Worm (Caenorhabditis elegans): ENCODE data around the gene F16G10.3.

F16G10.3 gene

DNA sequence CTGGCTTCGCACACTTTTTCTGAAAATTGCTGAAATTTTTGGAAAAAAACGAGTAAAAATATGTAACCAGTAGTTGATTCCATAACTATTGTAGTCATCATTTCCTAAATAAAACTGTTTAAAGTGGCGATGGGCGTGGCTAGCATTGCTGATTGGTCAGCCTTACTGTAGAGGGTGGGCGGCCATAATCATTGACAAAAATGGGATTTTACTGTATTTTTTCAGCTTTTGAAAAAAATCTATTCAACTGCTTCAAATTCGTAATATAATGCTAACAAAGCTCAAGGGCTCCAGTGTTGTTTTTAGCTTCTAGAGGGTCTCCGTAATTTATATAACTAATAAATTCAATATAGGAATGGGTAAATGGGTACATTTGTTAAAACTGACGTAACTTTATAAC lies 8.0 kb downstream of the F16G10.3 start, which contains the start of gene F16G10.7:
Gene F16G10.7, minus strand, starts transcription at position 101 of the 400 bp plus-strand sequence.
- TF ChIP-seq elt-2 (tag; optimal IDR thresholded peaks at IDR 0.05) = no peak
- TF ChIP-seq sup-37 (GFP tag; optimal IDR thresholded peaks at IDR 0.05) = no peak
- no peak for TF ChIP-seq nhr-12 (tag; optimal IDR thresholded peaks at IDR 0.05)
- TF ChIP-seq nhr-77 (tag; optimal IDR thresholded peaks at IDR 0.05) = no peak
- no peak for TF ChIP-seq swsn-7 (tag; optimal IDR thresholded peaks at IDR 0.05)
- TF ChIP-seq mef-2 (tag; optimal IDR thresholded peaks at IDR 0.05) = no peak
- no peak for TF ChIP-seq nhr-84 (tag; optimal IDR thresholded peaks at IDR 0.05)
- no peak for TF ChIP-seq fkh-4 (tag; optimal IDR thresholded peaks at IDR 0.05; ENCODE audit: borderline replicate concordance)
- no peak for TF ChIP-seq egl-13 (tag; optimal IDR thresholded peaks at IDR 0.05)
- no peak for TF ChIP-seq zag-1 (tag; optimal IDR thresholded peaks at IDR 0.05)
- no peak for TF ChIP-seq pax-3 (tag; optimal IDR thresholded peaks at IDR 0.05)
- no peak for TF ChIP-seq ceh-88 (GFP tag; IDR thresholded peaks at IDR 0.05)
- TF ChIP-seq efl-1 (optimal IDR thresholded peaks at IDR 0.05) = no peak
- no peak for TF ChIP-seq efl-1 (GFP tag; optimal IDR thresholded peaks at IDR 0.05 in 1 of 2)

DNA sequence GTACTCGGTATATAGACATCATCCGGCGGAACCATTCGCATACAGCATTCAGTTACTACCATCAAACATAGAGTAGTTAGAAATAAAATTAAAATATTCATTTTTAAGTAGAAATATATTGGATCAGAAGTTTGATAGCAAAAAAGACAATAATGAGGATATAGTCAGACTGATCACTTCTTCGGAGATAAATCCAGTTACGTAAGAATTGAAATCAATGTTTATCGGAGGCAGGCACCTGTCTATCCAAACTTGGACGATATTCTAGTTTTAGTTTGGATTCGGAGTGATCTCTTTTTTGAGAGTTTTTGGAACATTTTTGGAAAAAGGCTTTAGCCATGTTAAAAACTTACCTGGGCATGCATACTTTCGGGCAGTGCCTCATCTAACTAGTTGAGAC lies 11.1 kb downstream of the F16G10.3 start, which contains the start of gene F16G10.8:
Gene F16G10.8, minus strand, starts transcription at position 101 of the 400 bp plus-strand sequence.
- TF ChIP-seq nhr-19 (GFP tag; conservative IDR thresholded peaks at IDR 0.05) = no peak
- TF ChIP-seq unc-130 (tag; optimal IDR thresholded peaks at IDR 0.05) = no peak
- TF ChIP-seq ets-5 (GFP tag; IDR thresholded peaks at IDR 0.05) = no peak
- no peak for TF ChIP-seq nhr-85 (tag)
- no peak for TF ChIP-seq rnt-1 (tag; optimal IDR thresholded peaks at IDR 0.05)
- no peak for TF ChIP-seq isw-1 (GFP tag; IDR thresholded peaks at IDR 0.05)
- TF ChIP-seq nhr-47 (tag; optimal IDR thresholded peaks at IDR 0.05) = no peak
- TF ChIP-seq mab-9 (GFP tag; IDR thresholded peaks at IDR 0.05) = no peak
- TF ChIP-seq elt-2 (tag; optimal IDR thresholded peaks at IDR 0.05) = no peak
- no peak for TF ChIP-seq nhr-12 (tag; optimal IDR thresholded peaks at IDR 0.05)

DNA sequence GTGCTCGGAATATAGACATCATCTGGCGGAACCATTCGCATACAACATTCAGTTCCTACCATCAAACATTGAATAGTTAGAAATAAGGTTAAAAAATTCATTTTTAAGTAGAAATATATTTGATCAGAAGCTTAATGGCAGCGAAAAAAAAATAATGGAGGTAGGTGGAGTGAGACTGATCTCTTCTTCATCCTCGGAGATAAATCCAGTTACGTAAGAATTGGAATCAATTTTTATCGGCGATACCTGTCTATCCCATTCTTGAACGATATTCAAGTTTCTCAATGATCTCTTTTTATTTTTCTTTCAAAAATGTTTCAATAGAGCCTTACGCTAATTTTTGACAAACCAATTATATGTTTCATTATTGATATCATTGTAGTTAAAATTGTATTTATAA lies 13.3 kb downstream of the F16G10.3 start, which contains the start of gene F16G10.9:
Gene F16G10.9, minus strand, starts transcription at position 101 of the 400 bp plus-strand sequence.
- TF ChIP-seq nhr-76 (tag; optimal IDR thresholded peaks at IDR 0.05) = no peak

DNA sequence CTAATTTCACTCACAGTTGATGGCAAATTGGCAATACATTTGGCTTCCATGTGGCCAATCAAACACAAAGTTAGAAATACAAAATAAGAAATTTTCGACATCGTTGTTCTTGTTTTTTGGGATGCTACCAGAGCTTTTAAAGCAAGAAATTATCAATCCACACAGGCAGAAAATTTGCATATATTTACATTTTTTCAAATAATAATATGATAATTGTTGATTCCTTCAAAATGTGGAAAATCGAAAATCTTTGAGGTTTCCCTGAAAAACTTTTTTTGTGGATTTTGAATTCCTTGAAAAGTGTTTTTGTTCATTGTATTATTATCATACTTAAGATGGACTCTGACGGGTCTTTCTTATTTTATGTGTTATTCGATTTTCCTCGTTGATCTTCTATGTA lies 18.7 kb downstream of the F16G10.3 start, which contains the start of gene F16G10.10:
Gene F16G10.10, minus strand, starts transcription at position 101 of the 400 bp plus-strand sequence.
- TF ChIP-seq unc-30 (tag; optimal IDR thresholded peaks at IDR 0.05) = no peak
- no peak for TF ChIP-seq lin-13 (GFP tag; optimal IDR thresholded peaks at IDR 0.05)
- TF ChIP-seq C04F5.9 (tag; optimal IDR thresholded peaks at IDR 0.05) = no peak
- TF ChIP-seq efl-3 (GFP tag; optimal IDR thresholded peaks at IDR 0.05) = no peak
- no peak for TF ChIP-seq elt-2 (tag; optimal IDR thresholded peaks at IDR 0.05)
- TF ChIP-seq nhr-237 (tag; optimal IDR thresholded peaks at IDR 0.05) = no peak
- TF ChIP-seq mdl-1 (tag; optimal IDR thresholded peaks at IDR 0.05) = no peak
- no peak for TF ChIP-seq dpl-1 (GFP tag; optimal IDR thresholded peaks at IDR 0.05)
- TF ChIP-seq xbp-1 (tag; optimal IDR thresholded peaks at IDR 0.05) = no peak
- TF ChIP-seq tbx-2 (tag; optimal IDR thresholded peaks at IDR 0.05) = no peak
- no peak for TF ChIP-seq sptf-1 (tag; optimal IDR thresholded peaks at IDR 0.05)
- TF ChIP-seq nhr-19 (GFP tag; conservative IDR thresholded peaks at IDR 0.05) = no peak
- no peak for TF ChIP-seq nhr-90 (tag; optimal IDR thresholded peaks at IDR 0.05; ENCODE audit: poor library complexity)
- TF ChIP-seq pag-3 (tag; optimal IDR thresholded peaks at IDR 0.05; ENCODE audit: borderline replicate concordance, insufficient read depth) = no peak
- TF ChIP-seq fkh-8 (tag; optimal IDR thresholded peaks at IDR 0.05) = no peak
- no peak for TF ChIP-seq lin-39 (tag; optimal IDR thresholded peaks at IDR 0.05)
- no peak for TF ChIP-seq unc-62 (GFP tag; optimal IDR thresholded peaks at IDR 0.05)
- no peak for TF ChIP-seq sox-4 (tag; optimal IDR thresholded peaks at IDR 0.05)
- no peak for TF ChIP-seq grh-1 (GFP tag; IDR thresholded peaks at IDR 0.05)

Data from whole organism, L1 larva.